Fruit fly (Drosophila melanogaster) S2 (cell line): Measurements from ENCODE around the gene Cyp28a5.

Experiments used
- CG8478 ChIP-seq: fragments of >200 bp; optimal IDR thresholded peaks from 2 replicates; lab custom pipeline; 2018
- CTCF ChIP-seq, 2 experiments: fragments of >200 bp; optimal IDR thresholded peaks; 2 replicates each; lab custom pipeline; 2018

dm6 chr2L:13934542-13935065, 42.5 kb upstream of the Cyp28a5 start, which contains the start of gene Vajk2:
- TF ChIP-seq CG8478 (no peak), CTCF (optimal IDR thresholded peaks at IDR 0.05; lab: Kevin White, UChicago) (no peak)
